Worm (Caenorhabditis elegans): ENCODE measurements around the gene sar-1.

sar-1 gene

DNA sequence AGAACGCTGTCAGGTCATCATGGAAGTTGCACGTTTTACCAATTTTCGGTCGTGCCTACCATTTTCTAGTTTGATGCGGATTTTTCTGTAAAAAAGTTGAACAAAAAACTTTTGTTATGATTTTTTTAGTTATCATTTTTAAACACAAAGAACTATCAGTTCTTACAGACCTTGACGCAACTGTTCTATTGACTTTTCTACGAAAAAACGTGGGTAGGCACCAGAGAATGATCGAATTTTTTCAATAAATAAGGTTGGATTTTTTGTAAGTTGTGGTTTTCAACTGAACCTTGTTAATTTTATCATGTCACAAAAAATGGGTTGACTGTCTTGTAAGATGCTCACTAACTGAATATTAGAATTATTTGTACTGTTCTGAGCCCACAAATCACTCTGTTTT lies 34.5 kb downstream of the sar-1 start:
- no peak for TF ChIP-seq lin-13 (tag; optimal IDR thresholded peaks at IDR 0.05)
- TF ChIP-seq blmp-1 (tag; optimal IDR thresholded peaks at IDR 0.05) = no peak
- no peak for TF ChIP-seq zip-8 (tag; optimal IDR thresholded peaks at IDR 0.05)
- no peak for TF ChIP-seq cnd-1 (tag; optimal IDR thresholded peaks at IDR 0.05)
- TF ChIP-seq M03D4.4 (tag; optimal IDR thresholded peaks at IDR 0.05) = no peak
- no peak for TF ChIP-seq drap-1 (GFP tag; optimal IDR thresholded peaks at IDR 0.05)
- no peak for TF ChIP-seq nhr-76 (tag; optimal IDR thresholded peaks at IDR 0.05)
- no peak for TF ChIP-seq flh-1 (GFP tag; optimal IDR thresholded peaks at IDR 0.05)
- no peak for TF ChIP-seq nhr-28 (tag; optimal IDR thresholded peaks at IDR 0.05)
- TF ChIP-seq mep-1 (tag; optimal IDR thresholded peaks at IDR 0.05) = no peak
- TF ChIP-seq lin-32 (GFP tag; optimal IDR thresholded peaks at IDR 0.05) = no peak
- no peak for TF ChIP-seq bed-3 (GFP tag; optimal IDR thresholded peaks at IDR 0.05)
- no peak for TF ChIP-seq unc-120 (tag; optimal IDR thresholded peaks at IDR 0.05; ENCODE audit: poor library complexity, severe bottlenecking)
- no peak for TF ChIP-seq nhr-2 (tag; optimal IDR thresholded peaks at IDR 0.05)
- TF ChIP-seq ces-1 (GFP tag; optimal IDR thresholded peaks at IDR 0.05) = no peak
- TF ChIP-seq mab-5 (tag; optimal IDR thresholded peaks at IDR 0.05) = no peak
- no peak for TF ChIP-seq lsy-2 (tag; optimal IDR thresholded peaks at IDR 0.05)
- TF ChIP-seq nhr-237 (tag; optimal IDR thresholded peaks at IDR 0.05) = no peak

ce11 chrIV:4477009-4477471 lies 36.1 kb downstream of the sar-1 start, which contains the start of gene M01H9.3:
Gene M01H9.3 (minus strand): TSS chrIV:4477059.
- TF ChIP-seq unc-120 (tag; optimal IDR thresholded peaks at IDR 0.05; ENCODE audit: poor library complexity, severe bottlenecking) = peak; percentile 35
- TF ChIP-seq ham-2 (GFP tag; optimal IDR thresholded peaks at IDR 0.05) = no peak
- no peak for TF ChIP-seq unc-39 (tag; optimal IDR thresholded peaks at IDR 0.05)
- no peak for TF ChIP-seq ztf-11 (tag; optimal IDR thresholded peaks at IDR 0.05)
- peak; percentile 19 for TF ChIP-seq mep-1 (tag; optimal IDR thresholded peaks at IDR 0.05)
- TF ChIP-seq ces-1 (GFP tag; optimal IDR thresholded peaks at IDR 0.05) = no peak
- no peak for TF ChIP-seq bed-3 (GFP tag; optimal IDR thresholded peaks at IDR 0.05)
- TF ChIP-seq ceh-39 (tag; optimal IDR thresholded peaks at IDR 0.05) = no peak
- no peak for TF ChIP-seq nhr-12 (tag; optimal IDR thresholded peaks at IDR 0.05)

- no peak for TF ChIP-seq lin-32 (GFP tag; optimal IDR thresholded peaks at IDR 0.05)
- TF ChIP-seq unc-120 (tag; optimal IDR thresholded peaks at IDR 0.05; ENCODE audit: poor library complexity, severe bottlenecking) = no peak
Observed at ce11 chrIV:4475362-4476086, 37.6 kb downstream of the sar-1 start.

ce11 chrIV:4473767-4474166 lies 39.4 kb downstream of the sar-1 start:
- TF ChIP-seq sem-2 (GFP tag; optimal IDR thresholded peaks at IDR 0.05) = no peak
- TF ChIP-seq lin-13 (tag; optimal IDR thresholded peaks at IDR 0.05) = no peak
- no peak for TF ChIP-seq nhr-28 (tag; optimal IDR thresholded peaks at IDR 0.05)

ce11 chrIV:4472418-4473173 lies 40.5 kb downstream of the sar-1 start:
- no peak for TF ChIP-seq nhr-28 (tag; optimal IDR thresholded peaks at IDR 0.05)
- no peak for TF ChIP-seq snpc-4 (tag; optimal IDR thresholded peaks at IDR 0.05)
- TF ChIP-seq mls-2 (tag; optimal IDR thresholded peaks at IDR 0.05) = no peak
- no peak for TF ChIP-seq lsy-2 (tag; optimal IDR thresholded peaks at IDR 0.05)
- no peak for TF ChIP-seq cnd-1 (tag; optimal IDR thresholded peaks at IDR 0.05)

DNA sequence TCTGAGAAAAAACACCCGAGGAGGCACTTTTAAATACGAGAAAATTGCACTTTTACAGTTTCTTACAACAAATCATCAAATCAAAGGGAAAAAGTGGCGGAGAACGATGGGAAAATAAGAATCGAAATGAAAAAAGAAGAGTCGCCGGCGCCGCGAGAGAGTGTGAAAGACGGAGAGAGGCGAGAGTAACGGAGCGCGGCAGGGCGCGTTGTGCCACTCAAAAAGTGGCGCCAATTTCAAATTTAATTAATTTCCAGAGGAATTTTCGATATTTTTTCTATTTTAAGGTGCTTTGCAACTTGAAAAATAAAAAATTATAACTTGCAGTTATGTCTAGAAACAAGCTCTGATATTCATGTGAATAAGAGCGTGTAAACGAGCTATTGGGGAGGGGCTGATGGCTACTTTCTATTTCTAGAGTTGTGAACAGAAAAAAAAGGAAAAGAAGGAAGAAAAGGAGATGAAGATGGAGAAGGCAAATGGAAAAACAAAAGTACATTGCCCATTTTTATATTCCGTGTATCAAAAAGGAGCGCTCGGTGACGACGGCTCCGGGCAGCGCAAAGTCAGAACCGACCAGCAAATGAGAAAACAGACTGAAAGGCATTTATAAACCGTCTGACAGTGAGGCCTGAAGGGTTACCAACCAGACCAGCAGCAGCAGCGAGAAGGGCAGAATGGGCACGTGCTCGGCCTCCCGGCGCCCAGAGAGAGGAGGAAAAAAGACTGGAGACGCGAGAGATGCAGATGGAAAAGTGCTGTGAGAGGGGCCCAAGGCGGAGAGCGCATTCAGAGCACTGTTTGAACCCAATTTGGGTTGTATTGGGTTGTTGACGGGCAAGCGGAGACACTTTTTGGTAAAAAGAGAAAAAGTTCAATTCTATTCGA lies 42.0 kb downstream of the sar-1 start:
- TF ChIP-seq mep-1 (tag; optimal IDR thresholded peaks at IDR 0.05) = no peak
- TF ChIP-seq lin-32 (GFP tag; optimal IDR thresholded peaks at IDR 0.05) = no peak
- no peak for TF ChIP-seq blmp-1 (tag; optimal IDR thresholded peaks at IDR 0.05)
- no peak for TF ChIP-seq ham-2 (GFP tag; optimal IDR thresholded peaks at IDR 0.05)

Data from whole organism, mixed stage, embryonic.